Fruit fly (Drosophila melanogaster): ENCODE results near the gene CG9121.

The CG9121 gene

DNA sequence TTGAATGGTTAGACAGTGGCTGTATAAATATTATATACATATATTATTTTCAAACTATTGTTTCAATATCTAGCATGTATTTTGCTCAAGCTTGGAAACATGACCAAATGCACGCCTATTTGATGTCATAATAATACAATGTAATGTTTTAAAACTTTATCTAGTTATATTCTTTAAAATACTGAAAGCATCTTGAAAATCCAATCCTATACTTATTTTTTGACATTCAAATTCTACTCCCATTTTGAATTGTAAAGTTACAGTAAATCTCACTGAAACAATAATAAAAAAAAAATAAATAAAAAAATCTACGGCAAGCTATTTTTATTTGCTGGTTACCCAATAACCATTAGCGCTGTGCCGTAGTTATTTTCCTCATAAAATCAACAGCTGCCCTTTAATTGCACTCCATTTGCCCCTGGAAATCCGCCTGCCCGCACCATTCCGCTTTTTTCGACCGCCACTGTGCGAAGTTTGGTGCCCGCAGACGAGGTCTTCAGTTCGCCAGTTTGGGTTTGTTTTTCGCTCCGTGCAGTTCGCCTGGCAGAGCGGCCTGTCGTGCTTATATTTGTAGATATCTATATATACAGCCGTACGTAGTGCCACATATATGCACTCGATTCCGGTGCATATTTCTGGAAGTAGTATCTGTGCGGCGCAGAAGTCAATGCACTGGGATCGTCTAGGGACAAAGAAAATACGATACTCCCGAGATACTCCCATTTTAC lies 5.8 kb downstream of the CG9121 start (continued):
- TF ChIP-seq bcd (GFP tag; optimal IDR thresholded peaks at IDR 0.05) (peak; percentile 62), da (GFP tag; optimal IDR thresholded peaks at IDR 0.05) (no peak), CG15269 (tag; optimal IDR thresholded peaks at IDR 0.05) (peak; percentile 72), CG17359 (tag; optimal IDR thresholded peaks at IDR 0.05) (peak; percentile 46), CG12155 (GFP tag; optimal IDR thresholded peaks at IDR 0.05) (peak; percentile 31), ara (GFP tag; IDR thresholded peaks at IDR 0.05) (peak; percentile 53; the same call in 1 of the 2 replicates), CG9932 (GFP tag; IDR thresholded peaks at IDR 0.05) (peak; percentile 51), CG17802 (tag; optimal IDR thresholded peaks at IDR 0.05) (no peak), gsb-n (tag; optimal IDR thresholded peaks at IDR 0.05) (peak; percentile 32), Sin3A (optimal IDR thresholded peaks at IDR 0.05) (no peak), nmo (GFP tag; optimal IDR thresholded peaks at IDR 0.05) (peak; percentile 54), CG17829 (tag; optimal IDR thresholded peaks at IDR 0.05) (peak; percentile 42), CG9797 (GFP tag; optimal IDR thresholded peaks at IDR 0.05) (no peak), CG16815 (GFP tag; optimal IDR thresholded peaks at IDR 0.05) (peak; percentile 1), CG2199 (GFP tag; IDR thresholded peaks at IDR 0.05) (peak; percentile 74), chif (GFP tag; optimal IDR thresholded peaks at IDR 0.05) (peak in 1 of 2 experiments; percentile 51), CG31224 (GFP tag; IDR thresholded peaks at IDR 0.05) (peak; percentile 18; the same call in 1 of the 2 replicates), pros (GFP tag; optimal IDR thresholded peaks at IDR 0.05) (no peak), CG4360 (GFP tag; IDR thresholded peaks at IDR 0.05) (no peak), inv (GFP tag; IDR thresholded peaks at IDR 0.05; ENCODE audit: partially characterized antibody) (no peak), CG13894 (tag; optimal IDR thresholded peaks at IDR 0.05) (no peak), danr (GFP tag; IDR thresholded peaks at IDR 0.05) (peak; percentile 11; the same call in 1 of the 2 replicates), Nf-YB (GFP tag; optimal IDR thresholded peaks at IDR 0.05) (peak; percentile 43), ab (GFP tag; optimal IDR thresholded peaks at IDR 0.05) (no peak), oc (tag; optimal IDR thresholded peaks at IDR 0.05) (no peak), CG10366 (GFP tag; IDR thresholded peaks at IDR 0.05) (peak; percentile 47), CG15011 (GFP tag; optimal IDR thresholded peaks at IDR 0.05) (peak; percentile 21), Awh (GFP tag; IDR thresholded peaks at IDR 0.05) (peak; percentile 65), Dip2 (GFP tag; IDR thresholded peaks at IDR 0.05) (no peak), CG6654 (GFP tag; optimal IDR thresholded peaks at IDR 0.05) (no peak), CG32772 (GFP tag; IDR thresholded peaks at IDR 0.05) (peak; percentile 34; the same call in 1 of the 2 replicates), luna (GFP tag; optimal IDR thresholded peaks at IDR 0.05) (no peak), CG11456 (GFP tag; IDR thresholded peaks at IDR 0.05) (peak; percentile 79; the same call in 2 of the 3 replicates), vvl (GFP tag; IDR thresholded peaks at IDR 0.05) (peak; percentile 27; the same call in 1 of the 2 replicates), CG14441 (GFP tag; IDR thresholded peaks at IDR 0.05) (peak; percentile 67), CG18599 (GFP tag; optimal IDR thresholded peaks at IDR 0.05) (peak; percentile 33), Ssrp (tag; optimal IDR thresholded peaks at IDR 0.05) (peak; percentile 46), CG4854 (GFP tag; optimal IDR thresholded peaks at IDR 0.05) (no peak), her (GFP tag; optimal IDR thresholded peaks at IDR 0.05) (peak; percentile 34), sug (tag; optimal IDR thresholded peaks at IDR 0.05) (no peak), sd (tag; optimal IDR thresholded peaks at IDR 0.05) (peak; percentile 28), ap (GFP tag; IDR thresholded peaks at IDR 0.05) (no peak), pan (optimal IDR thresholded peaks at IDR 0.05) (no peak), pan (GFP tag; optimal IDR thresholded peaks at IDR 0.05 in 1 of 2, IDR thresholded peaks at IDR 0.05 in 1 of 2) (peak in 1 of 2 experiments; percentile 47), HLH4C (GFP tag; IDR thresholded peaks at IDR 0.05; ENCODE audit: partially characterized antibody) (no peak), CG7271 (tag; optimal IDR thresholded peaks at IDR 0.05) (no peak), Taf1 (GFP tag; IDR thresholded peaks at IDR 0.05) (no peak), esg (GFP tag; conservative IDR thresholded peaks at IDR 0.05) (0 out of 2 replicates have a peak, but pooled peaks have one; percentile 13), gt (GFP tag; IDR thresholded peaks at IDR 0.05) (no peak), CG4424 (GFP tag; optimal IDR thresholded peaks at IDR 0.05) (peak; percentile 63)

All from whole organism, embryonic.